Worm (Caenorhabditis elegans) whole organism, late embryonic: ENCODE data around the gene C34C12.7.
"Not testable (repeated sequence)": the region's sequence is repeated elsewhere in the genome, so short reads cannot be mapped to it uniquely, and the experiment has no call there.

Source experiments
- fax-1 ChIP-seq: sonication (generic microtip); optimal IDR thresholded peaks from 2 replicates; lab custom pipeline; 2016; ENCODE audit warnings: missing genotype, missing genetic modification characterization, missing compliant biosample characterization
- pag-3 ChIP-seq: sonication (generic microtip); optimal IDR thresholded peaks from 2 replicates; lab custom pipeline; 2016; ENCODE audit warnings: missing compliant biosample characterization, missing genetic modification characterization, borderline replicate concordance
- pqm-1 ChIP-seq: sonication (generic microtip); optimal IDR thresholded peaks from 2 replicates; lab custom pipeline; 2016; ENCODE audit warnings: missing genetic modification characterization, missing compliant biosample characterization

DNA sequence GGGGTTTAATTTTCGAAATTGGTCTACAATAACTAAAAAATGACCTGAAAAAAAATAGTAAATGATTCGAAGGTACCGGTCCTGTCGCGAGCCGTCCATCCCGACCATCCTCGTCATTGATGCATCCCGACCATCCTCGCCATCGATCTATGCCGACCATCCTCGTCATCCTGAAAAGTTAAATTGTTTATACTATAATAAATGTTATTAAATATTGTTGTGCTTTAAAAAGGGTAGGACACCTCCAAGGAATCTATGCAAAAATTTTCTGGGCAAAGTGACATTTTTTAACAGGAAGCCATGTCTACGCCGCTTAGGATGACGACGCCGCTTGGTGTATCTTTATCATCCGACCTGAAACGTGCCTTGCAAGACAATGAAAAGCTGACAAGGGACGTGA is 34.1 kb downstream of the C34C12.7 start, which contains the start of gene C34C12.1:
- TF ChIP-seq fax-1 (tag; lab: Kevin White, UChicago); pag-3; pqm-1: not testable (repeated sequence)
